Worm (Caenorhabditis elegans) whole organism, mixed stage, embryonic: Measurements from ENCODE around the gene srh-87.

Experiments used
- blmp-1 ChIP-seq: fragments of 150-350 bp; optimal IDR thresholded peaks from 2 replicates; lab custom pipeline; 2014; ENCODE audit warnings: missing biosample characterization, missing genetic modification characterization
- elt-1 ChIP-seq: sonication (generic microtip); optimal IDR thresholded peaks from 2 replicates; lab custom pipeline; 2017; ENCODE audit warnings: missing genetic modification characterization, mild to moderate bottlenecking, missing compliant biosample characterization, antibody characterized with exemption, moderate library complexity, borderline replicate concordance; ENCODE audit not compliant: insufficient read depth
- elt-3 ChIP-seq: fragments of 150-350 bp; optimal IDR thresholded peaks from 2 replicates; lab custom pipeline; 2014; ENCODE audit warnings: missing biosample characterization, missing genetic modification characterization
- lin-13 ChIP-seq: fragments of 150-350 bp; optimal IDR thresholded peaks from 2 replicates; lab custom pipeline; 2014; ENCODE audit warnings: missing biosample characterization, missing genetic modification characterization
- nhr-12 ChIP-seq: fragments of 150-350 bp; optimal IDR thresholded peaks from 2 replicates; lab custom pipeline; 2014; ENCODE audit warnings: missing biosample characterization, missing genetic modification characterization
- nhr-237 ChIP-seq: fragments of 150-350 bp; optimal IDR thresholded peaks from 2 replicates; lab custom pipeline; 2014; ENCODE audit warnings: missing biosample characterization, missing genetic modification characterization
- nhr-76 ChIP-seq: sonication (generic microtip); optimal IDR thresholded peaks from 2 replicates; lab custom pipeline; 2017; ENCODE audit warnings: missing biosample characterization, missing genetic modification characterization
- pha-4 ChIP-seq: fragments of 150-350 bp; optimal IDR thresholded peaks from 2 replicates; lab custom pipeline; 2018; ENCODE audit warnings: missing biosample characterization, missing genetic modification reagents, missing genetic modification characterization
- unc-39 ChIP-seq: fragments of 150-350 bp; optimal IDR thresholded peaks from 2 replicates; lab custom pipeline; 2014; ENCODE audit warnings: missing biosample characterization, missing genetic modification characterization
- unc-62 ChIP-seq: fragments of 150-350 bp; optimal IDR thresholded peaks from 2 replicates; lab custom pipeline; 2014; ENCODE audit warnings: missing biosample characterization, missing genetic modification reagents, missing genetic modification characterization

DNA sequence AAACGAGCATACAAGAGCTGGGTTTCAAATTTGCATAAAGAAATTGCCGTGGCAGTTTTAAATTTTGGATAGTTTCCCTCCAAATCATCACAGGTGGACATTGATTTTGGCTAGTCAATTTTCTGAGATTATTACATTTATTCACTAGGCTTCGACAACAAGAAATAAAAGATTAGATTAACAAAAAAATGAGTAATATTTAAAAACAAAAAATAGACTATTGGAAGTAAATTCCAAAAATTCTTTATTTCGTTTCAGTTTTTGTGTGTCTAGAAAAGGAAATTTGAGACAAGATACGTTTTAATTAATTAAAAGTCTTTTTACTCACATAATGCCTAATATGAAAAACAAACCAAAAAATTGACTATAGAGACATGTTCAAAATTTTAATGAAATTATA lies 12.7 kb upstream of the srh-87 start, which contains the start of gene srw-142:
- no peak for TF ChIP-seq pha-4 (tag; lab: Kevin White, UChicago)
- TF ChIP-seq nhr-12 = no peak
- TF ChIP-seq elt-1 = no peak
- no peak for TF ChIP-seq nhr-237 (tag; lab: Kevin White, UChicago)
- TF ChIP-seq elt-3 (tag; lab: Kevin White, UChicago) = no peak
- TF ChIP-seq lin-13 (tag; lab: Kevin White, UChicago) = no peak
- TF ChIP-seq unc-39 (tag; lab: Kevin White, UChicago) = no peak
- TF ChIP-seq unc-62 (GFP tag; lab: Kevin White, UChicago) = no peak
- TF ChIP-seq blmp-1 = no peak
- no peak for TF ChIP-seq nhr-76
